Fruit fly (Drosophila melanogaster): ENCODE data around the gene NdufV3.

- TF ChIP-seq dac (GFP tag; optimal IDR thresholded peaks at IDR 0.05) (no peak), Ets96B (tag; optimal IDR thresholded peaks at IDR 0.05) (no peak), Sox102F (GFP tag; optimal IDR thresholded peaks at IDR 0.05) (no peak), Lpt (GFP tag; optimal IDR thresholded peaks at IDR 0.05) (no peak), net (GFP tag; optimal IDR thresholded peaks at IDR 0.05) (no peak), pdm3 (GFP tag; optimal IDR thresholded peaks at IDR 0.05) (no peak), CG10631 (GFP tag; optimal IDR thresholded peaks at IDR 0.05) (no peak), CG3032 (tag; optimal IDR thresholded peaks at IDR 0.05) (no peak), CG34406 (GFP tag; optimal IDR thresholded peaks at IDR 0.05) (no peak), Eip78C (GFP tag) (no peak), CG6808 (GFP tag; optimal IDR thresholded peaks at IDR 0.05) (no peak), CG1621 (tag; optimal IDR thresholded peaks at IDR 0.05) (no peak), esn (GFP tag; optimal IDR thresholded peaks at IDR 0.05) (no peak), eg (GFP tag; IDR thresholded peaks at IDR 0.05) (no peak)
These were observed 27.5 kb upstream of the NdufV3 start, which contains the start of gene sisA for dm6 chrX:11322257-11322656.
